Fruit fly (Drosophila melanogaster): ENCODE results near the gene Mal-B2.
A peak's percentile ranks its signal among the peaks of the same experiment; 100 is the strongest.

Gene Mal-B2

DNA sequence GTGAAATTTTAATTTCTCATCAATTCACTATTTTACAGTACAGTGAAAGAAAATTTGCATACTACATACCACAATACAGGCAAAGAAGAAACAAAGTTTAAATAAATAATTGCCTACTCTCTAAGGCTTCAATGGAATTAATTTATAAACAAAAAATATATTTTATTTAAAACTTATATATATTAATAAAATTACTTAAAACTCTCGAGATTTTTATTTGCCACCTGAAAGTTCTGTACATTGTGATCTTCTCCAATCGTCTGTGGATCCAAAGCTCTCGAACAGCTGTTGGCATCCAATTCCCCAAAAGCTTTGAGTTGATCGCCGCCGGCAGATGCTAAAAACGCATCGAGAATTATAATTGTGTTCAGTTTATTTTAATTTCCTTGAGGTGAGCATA lies at the start of gene Mal-B2:
TSS of gene Mal-B2 (plus strand) at position 301 of the 400 bp plus-strand sequence.
- no peak for TF ChIP-seq Snoo (tag; optimal IDR thresholded peaks at IDR 0.05)
- TF ChIP-seq CG4496 (GFP tag; IDR thresholded peaks at IDR 0.05): 0 out of 3 replicates have a peak, but pooled peaks have one; percentile 9

DNA sequence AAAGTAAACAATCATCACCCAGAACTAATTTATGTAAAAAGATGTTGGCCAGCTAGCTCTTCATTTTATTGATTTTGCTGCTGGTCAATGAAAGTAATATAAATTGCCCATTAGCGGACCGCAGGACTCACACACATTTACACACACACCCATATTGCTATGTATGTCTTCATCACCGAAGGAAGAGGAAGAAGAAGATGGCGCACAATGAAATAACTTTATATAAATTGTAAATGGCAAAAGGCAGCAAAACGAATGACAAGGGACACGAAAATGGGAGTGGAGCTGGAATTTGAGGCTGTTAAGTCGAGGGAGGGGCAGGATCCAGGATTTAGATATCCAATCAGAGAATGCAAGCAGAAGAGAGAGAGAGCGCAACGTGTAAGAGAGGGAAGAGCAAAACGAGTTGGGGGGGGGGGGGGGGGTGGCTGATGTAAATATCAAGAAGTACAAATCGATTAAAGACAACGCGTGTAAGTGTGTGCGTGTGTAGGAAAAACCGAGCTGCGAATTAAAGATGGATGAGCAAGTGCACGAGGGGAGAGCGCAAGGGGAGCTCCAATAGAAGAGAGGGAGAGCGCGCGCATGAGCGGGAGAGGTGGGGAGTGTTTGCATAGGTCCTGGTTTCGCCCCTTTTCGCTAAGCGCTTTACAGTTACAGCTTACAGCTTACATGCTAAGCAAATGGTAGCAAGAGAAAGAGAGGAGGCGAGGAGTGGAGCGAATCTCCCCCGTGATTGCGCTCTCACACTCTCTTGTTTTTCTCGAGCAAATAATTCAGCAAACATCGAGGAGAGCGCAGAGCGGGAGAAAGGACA lies 45.3 kb upstream of the Mal-B2 start:
- TF ChIP-seq CG8159 (tag; optimal IDR thresholded peaks at IDR 0.05) (peak; percentile 2), CG17806 (tag; optimal IDR thresholded peaks at IDR 0.05) (no peak), EcR (GFP tag; optimal IDR thresholded peaks at IDR 0.05) (no peak), CG10348 (GFP tag; IDR thresholded peaks at IDR 0.05) (no peak), CG8301 (tag; optimal IDR thresholded peaks at IDR 0.05) (no peak), CG9948 (tag; optimal IDR thresholded peaks at IDR 0.05) (no peak), Pif1B (GFP tag; optimal IDR thresholded peaks at IDR 0.05) (peak; percentile 13), D1 (tag; optimal IDR thresholded peaks at IDR 0.05) (no peak), fd96Ca (GFP tag; IDR thresholded peaks at IDR 0.05) (peak; percentile 22; the same call in 1 of the 3 replicates), rn (GFP tag; IDR thresholded peaks at IDR 0.05) (no peak), CG32121 (GFP tag; IDR thresholded peaks at IDR 0.05) (0 out of 2 replicates have a peak, but pooled peaks have one; percentile 19), CG15710 (tag; optimal IDR thresholded peaks at IDR 0.05) (no peak), CG13204 (GFP tag; optimal IDR thresholded peaks at IDR 0.05) (peak; percentile 52), Pif1A (GFP tag; optimal IDR thresholded peaks at IDR 0.05) (no peak), Snoo (tag; optimal IDR thresholded peaks at IDR 0.05) (no peak), CG4496 (GFP tag; IDR thresholded peaks at IDR 0.05) (peak; percentile 62; the same call in 2 of the 3 replicates), CG14655 (GFP tag; optimal IDR thresholded peaks at IDR 0.05) (peak; percentile 13), CG12605 (GFP tag; IDR thresholded peaks at IDR 0.05) (no peak), CG34367 (tag; optimal IDR thresholded peaks at IDR 0.05) (no peak), gl (tag; optimal IDR thresholded peaks at IDR 0.05) (no peak), Ets98B (GFP tag; IDR thresholded peaks at IDR 0.05) (no peak)

DNA sequence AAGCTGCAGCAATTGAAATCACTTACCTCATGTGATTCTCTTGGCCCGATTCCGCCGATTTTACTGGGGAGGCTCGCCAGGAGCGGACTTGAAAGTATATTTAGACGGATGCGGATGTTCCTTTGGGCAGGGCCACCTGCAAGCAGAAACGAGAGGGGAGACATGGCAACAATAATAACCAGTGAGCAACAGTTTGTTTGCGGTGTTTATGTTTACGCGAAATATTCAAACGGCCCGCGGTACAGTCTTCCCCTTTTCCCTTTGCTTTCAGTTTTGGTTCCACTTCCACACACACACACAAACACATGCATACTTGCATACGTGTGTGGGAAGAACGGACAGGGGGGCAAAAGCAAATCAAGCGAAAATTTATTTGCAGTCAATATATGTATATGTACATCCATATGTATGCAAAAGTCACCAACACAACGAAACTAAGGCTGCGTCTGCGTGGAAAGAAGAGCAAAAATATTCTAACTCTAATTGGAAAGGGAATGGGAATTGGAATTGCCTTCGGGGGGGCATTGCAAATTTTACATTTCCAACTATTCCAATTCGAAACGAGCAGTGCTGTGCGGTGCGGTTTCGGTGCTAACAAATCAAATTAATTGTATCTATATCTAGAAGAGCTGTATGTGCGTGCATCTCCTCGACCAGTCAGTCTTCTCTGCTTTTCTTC lies 43.6 kb upstream of the Mal-B2 start:
- TF ChIP-seq CG17806 (tag; optimal IDR thresholded peaks at IDR 0.05): no peak
- TF ChIP-seq CG4496 (GFP tag; IDR thresholded peaks at IDR 0.05): peak; percentile 54; the same call in 1 of the 3 replicates
- TF ChIP-seq CG34367 (tag; optimal IDR thresholded peaks at IDR 0.05): no peak
- peak; percentile 47; the same call in 1 of the 2 replicates for TF ChIP-seq CG12605 (GFP tag; IDR thresholded peaks at IDR 0.05)
- TF ChIP-seq D1 (tag; optimal IDR thresholded peaks at IDR 0.05): no peak
- TF ChIP-seq CG9948 (tag; optimal IDR thresholded peaks at IDR 0.05): no peak
- 0 out of 3 replicates have a peak, but pooled peaks have one; percentile 46 for TF ChIP-seq fd96Ca (GFP tag; IDR thresholded peaks at IDR 0.05)
- TF ChIP-seq CG10348 (GFP tag; IDR thresholded peaks at IDR 0.05): no peak
- no peak for TF ChIP-seq rn (GFP tag; IDR thresholded peaks at IDR 0.05)
- no peak for TF ChIP-seq Ets98B (GFP tag; IDR thresholded peaks at IDR 0.05)
- no peak for TF ChIP-seq Pif1B (GFP tag; optimal IDR thresholded peaks at IDR 0.05)
- TF ChIP-seq CG13204 (GFP tag; optimal IDR thresholded peaks at IDR 0.05): no peak
- no peak for TF ChIP-seq CG8301 (tag; optimal IDR thresholded peaks at IDR 0.05)
- TF ChIP-seq Pif1A (GFP tag; optimal IDR thresholded peaks at IDR 0.05): no peak
- no peak for TF ChIP-seq CG15710 (tag; optimal IDR thresholded peaks at IDR 0.05)
- TF ChIP-seq Snoo (tag; optimal IDR thresholded peaks at IDR 0.05): no peak
- TF ChIP-seq EcR (GFP tag; optimal IDR thresholded peaks at IDR 0.05): peak; percentile 24
- no peak for TF ChIP-seq gl (tag; optimal IDR thresholded peaks at IDR 0.05)

DNA sequence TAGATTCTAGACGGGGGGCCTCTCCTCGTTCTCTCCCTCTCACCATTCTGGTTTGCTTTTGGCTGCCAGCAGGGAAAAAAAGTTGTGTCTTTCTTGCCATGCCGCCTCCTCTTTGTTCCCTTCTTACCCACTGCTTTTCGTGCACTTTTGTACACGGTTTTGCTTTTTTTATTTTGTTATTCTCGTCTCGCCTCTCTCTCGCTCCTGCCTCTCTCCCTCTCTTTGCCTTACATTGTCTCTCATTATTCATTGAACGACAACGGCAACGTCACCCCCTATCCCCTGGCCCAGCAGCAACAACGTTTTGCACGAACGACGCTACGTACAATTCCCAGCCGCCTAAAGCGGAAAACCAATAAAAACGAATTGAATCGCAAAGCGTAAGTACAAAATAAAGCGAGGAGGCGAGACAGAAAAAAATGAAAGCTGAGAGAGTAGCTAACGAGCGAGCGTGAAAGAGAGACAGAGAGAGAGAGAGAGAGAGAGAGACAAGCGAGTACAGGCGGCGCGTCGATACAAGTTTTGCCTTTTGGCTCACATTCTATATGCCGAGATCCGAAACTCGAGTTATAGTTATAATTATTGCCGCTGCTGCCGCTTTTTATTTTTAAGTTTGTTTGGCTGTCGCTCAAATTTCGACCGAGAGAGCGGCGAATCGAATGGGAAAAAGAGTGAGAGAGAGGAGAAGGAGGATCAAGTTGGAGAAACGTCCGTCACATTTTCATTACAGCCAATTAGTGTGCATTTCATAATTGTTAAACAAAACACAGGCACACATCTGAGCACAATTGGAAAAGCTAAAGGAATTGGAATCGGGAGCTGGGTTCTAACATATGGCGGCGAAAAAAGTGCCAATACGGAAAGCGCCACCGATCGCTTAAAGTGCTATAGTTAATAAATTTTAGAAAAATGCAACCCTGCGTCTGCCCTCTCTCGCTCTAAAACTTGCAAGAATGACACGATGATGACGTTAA lies 42.8 kb upstream of the Mal-B2 start:
- TF ChIP-seq Pif1B (GFP tag; optimal IDR thresholded peaks at IDR 0.05) (peak; percentile 80), Pif1A (GFP tag; optimal IDR thresholded peaks at IDR 0.05) (peak; percentile 73), rn (GFP tag; IDR thresholded peaks at IDR 0.05) (peak; percentile 61), CG34367 (tag; optimal IDR thresholded peaks at IDR 0.05) (peak; percentile 78), gl (tag; optimal IDR thresholded peaks at IDR 0.05) (peak; percentile 91), CG15710 (tag; optimal IDR thresholded peaks at IDR 0.05) (peak; percentile 76), CG10348 (GFP tag; IDR thresholded peaks at IDR 0.05) (no peak), CG32121 (GFP tag; IDR thresholded peaks at IDR 0.05) (peak; percentile 89), CG4496 (GFP tag; IDR thresholded peaks at IDR 0.05) (peak; percentile 92), fd96Ca (GFP tag; IDR thresholded peaks at IDR 0.05) (peak; percentile 83), D1 (tag; optimal IDR thresholded peaks at IDR 0.05) (no peak), Ets98B (GFP tag; IDR thresholded peaks at IDR 0.05) (peak; percentile 83), CG14655 (GFP tag; optimal IDR thresholded peaks at IDR 0.05) (peak; percentile 83), CG13204 (GFP tag; optimal IDR thresholded peaks at IDR 0.05) (peak; percentile 93), CG8159 (tag; optimal IDR thresholded peaks at IDR 0.05) (peak; percentile 72), EcR (GFP tag; optimal IDR thresholded peaks at IDR 0.05) (peak; percentile 82), CG17806 (tag; optimal IDR thresholded peaks at IDR 0.05) (peak; percentile 62), CG8301 (tag; optimal IDR thresholded peaks at IDR 0.05) (peak; percentile 76), CG9948 (tag; optimal IDR thresholded peaks at IDR 0.05) (peak; percentile 63), Snoo (tag; optimal IDR thresholded peaks at IDR 0.05) (peak; percentile 74), CG12605 (GFP tag; IDR thresholded peaks at IDR 0.05) (peak; percentile 87)
